Worm (Caenorhabditis elegans) whole organism, L3 larva: Measurements from ENCODE around the gene paa-1.

Experiments
- R02D3.7 ChIP-seq: fragments of 150-350 bp; optimal IDR thresholded peaks from 2 replicates; lab custom pipeline; 2014; ENCODE audit warnings: missing biosample characterization, missing genetic modification characterization
- ceh-16 ChIP-seq: sonication (generic microtip); optimal IDR thresholded peaks from 2 replicates; lab custom pipeline; 2017; ENCODE audit warnings: missing biosample characterization, missing genetic modification characterization
- ceh-82 ChIP-seq: fragments of 150-350 bp; optimal IDR thresholded peaks from 2 replicates; lab custom pipeline; 2014; ENCODE audit warnings: missing biosample characterization, missing genetic modification characterization
- ceh-9 ChIP-seq: sonication (generic microtip); optimal IDR thresholded peaks from 2 replicates; lab custom pipeline; 2018; ENCODE audit warnings: missing biosample characterization, missing genetic modification characterization
- fos-1 ChIP-seq: fragments of 150-350 bp; optimal IDR thresholded peaks from 2 replicates; lab custom pipeline; 2014; ENCODE audit warnings: missing biosample characterization, missing genetic modification characterization
- nhr-12 ChIP-seq: fragments of 150-350 bp; optimal IDR thresholded peaks from 2 replicates; lab custom pipeline; 2014; ENCODE audit warnings: missing biosample characterization, missing genetic modification characterization
- nhr-76 ChIP-seq: fragments of 150-350 bp; sonication (generic microtip); optimal IDR thresholded peaks from 5 replicates; lab custom pipeline; 2014; ENCODE audit warnings: missing biosample characterization, missing genetic modification characterization
- pha-4 ChIP-seq: fragments of 150-350 bp; optimal IDR thresholded peaks from 2 replicates; lab custom pipeline; 2014; ENCODE audit warnings: missing biosample characterization, missing genetic modification reagents, missing genetic modification characterization
- unc-39 ChIP-seq: sonication (generic microtip); optimal IDR thresholded peaks from 4 replicates; lab custom pipeline; 2017; ENCODE audit warnings: missing biosample characterization, missing genetic modification characterization
- unc-62 ChIP-seq: fragments of 150-350 bp; sonication (generic microtip); optimal IDR thresholded peaks from 4 replicates; lab custom pipeline; 2014; ENCODE audit warnings: missing biosample characterization, missing genetic modification reagents, missing genetic modification characterization

DNA sequence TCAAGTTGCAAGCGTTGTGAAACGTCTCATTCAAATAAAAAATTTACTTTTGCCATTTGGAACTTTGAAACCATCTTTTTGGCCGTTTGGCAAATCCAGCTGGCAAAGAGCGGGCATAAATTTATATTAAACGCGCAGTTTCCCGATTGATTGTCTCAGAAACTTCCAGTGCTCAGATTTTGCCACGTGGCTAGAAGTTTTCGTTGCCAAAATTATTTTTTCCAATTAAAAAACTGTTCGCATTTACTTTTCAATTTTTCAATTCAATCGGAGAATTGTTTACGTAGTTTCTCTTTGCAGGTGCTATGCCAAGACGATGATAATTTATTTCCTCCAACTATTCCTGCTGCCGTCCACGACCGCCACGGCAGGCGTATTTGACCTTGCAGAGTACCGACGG is 2.8 kb downstream of the paa-1 start, which contains the start of gene F48E8.4:
- no peak for TF ChIP-seq fos-1 (tag; lab: Kevin White, UChicago)
- no peak for TF ChIP-seq R02D3.7 (tag; lab: Kevin White, UChicago)
- no peak for TF ChIP-seq unc-39 (tag; lab: Kevin White, UChicago)
- TF ChIP-seq pha-4 (tag; lab: Kevin White, UChicago) = no peak
- no peak for TF ChIP-seq ceh-82 (tag; lab: Kevin White, UChicago)
- TF ChIP-seq nhr-12 (tag; lab: Kevin White, UChicago) = no peak
- no peak for TF ChIP-seq nhr-76
- TF ChIP-seq ceh-9 (tag; lab: Kevin White, UChicago) = no peak
- no peak for TF ChIP-seq ceh-16 (tag; lab: Kevin White, UChicago)
- no peak for TF ChIP-seq unc-62 (GFP tag; lab: Kevin White, UChicago)
